Worm (Caenorhabditis elegans) whole organism, L3 larva: ENCODE data around the gene cpg-2.

ENCODE experiments used
- lsy-12 ChIP-seq: sonication (generic microtip); optimal IDR thresholded peaks from 2 replicates; lab custom pipeline; 2016; ENCODE audit warnings: mild to moderate bottlenecking, missing genetic modification characterization, missing compliant biosample characterization
- nfya-1 ChIP-seq: sonication (generic microtip); optimal IDR thresholded peaks from 2 replicates; lab custom pipeline; 2017; ENCODE audit warnings: missing genetic modification characterization, mild to moderate bottlenecking, missing compliant biosample characterization, antibody characterized with exemption, moderate library complexity; ENCODE audit not compliant: insufficient read depth
- nhr-76 ChIP-seq: fragments of 150-350 bp; sonication (generic microtip); optimal IDR thresholded peaks from 5 replicates; lab custom pipeline; 2014; ENCODE audit warnings: missing biosample characterization, missing genetic modification characterization
- skn-1 ChIP-seq: fragments of 150-350 bp; optimal IDR thresholded peaks from 2 replicates; lab custom pipeline; 2014; ENCODE audit warnings: missing biosample characterization, missing genetic modification characterization
- snpc-4 ChIP-seq: fragments of 150-350 bp; optimal IDR thresholded peaks from 2 replicates; lab custom pipeline; 2014; ENCODE audit warnings: missing biosample characterization, missing genetic modification characterization
- unc-62 ChIP-seq: fragments of 150-350 bp; sonication (generic microtip); optimal IDR thresholded peaks from 4 replicates; lab custom pipeline; 2014; ENCODE audit warnings: missing biosample characterization, missing genetic modification reagents, missing genetic modification characterization

DNA sequence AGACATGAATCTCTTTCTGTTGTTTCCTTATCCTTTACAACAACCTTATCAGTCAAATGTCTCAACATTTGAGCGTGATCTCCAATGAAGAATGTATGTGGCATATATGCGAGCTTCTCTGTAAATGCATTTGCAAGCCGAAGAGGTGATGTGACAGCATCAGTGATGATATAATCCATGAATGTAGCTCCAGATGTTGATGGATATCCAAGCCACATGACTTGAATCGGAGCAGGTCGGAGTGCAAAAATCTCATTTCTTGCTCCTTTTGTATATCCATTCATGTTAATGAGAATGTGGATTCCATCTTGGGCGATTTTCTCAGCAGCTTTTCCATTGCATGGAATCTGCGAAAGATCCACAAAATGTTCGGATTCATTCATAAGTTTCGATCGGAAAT is 44.4 kb upstream of the cpg-2 start:
- TF ChIP-seq skn-1 (tag; lab: Kevin White, UChicago) = no peak
- no peak for TF ChIP-seq snpc-4 (tag; lab: Kevin White, UChicago)
- no peak for TF ChIP-seq nfya-1 (tag; lab: Kevin White, UChicago)
- no peak for TF ChIP-seq nhr-76 (tag; lab: Kevin White, UChicago)
- no peak for TF ChIP-seq lsy-12 (tag; lab: Kevin White, UChicago)
- TF ChIP-seq unc-62 (GFP tag; lab: Kevin White, UChicago) = no peak
